Worm (Caenorhabditis elegans): Measurements from ENCODE around the gene F59B10.3.
A peak's percentile ranks its signal among the peaks of the same experiment; 100 is the strongest.

The F59B10.3 gene

ce11 chrII:10480043-10480442 is 30.3 kb upstream of the F59B10.3 start:
- no peak for TF ChIP-seq nhr-85 (tag)
- no peak for TF ChIP-seq zag-1 (tag; optimal IDR thresholded peaks at IDR 0.05)
- no peak for TF ChIP-seq elt-2 (tag; optimal IDR thresholded peaks at IDR 0.05)
- TF ChIP-seq jun-1 (tag; optimal IDR thresholded peaks at IDR 0.05): no peak
- TF ChIP-seq nhr-11 (tag; optimal IDR thresholded peaks at IDR 0.05): no peak
- TF ChIP-seq unc-130 (tag; optimal IDR thresholded peaks at IDR 0.05): no peak
- no peak for TF ChIP-seq hlh-4 (tag; optimal IDR thresholded peaks at IDR 0.05)
- no peak for TF ChIP-seq nhr-47 (tag; optimal IDR thresholded peaks at IDR 0.05)
- TF ChIP-seq hpl-2 (GFP tag; optimal IDR thresholded peaks at IDR 0.05): no peak
- TF ChIP-seq elt-3 (tag; optimal IDR thresholded peaks at IDR 0.05): no peak
- no peak for TF ChIP-seq nhr-71 (tag; optimal IDR thresholded peaks at IDR 0.05)

- TF ChIP-seq nhr-85 (tag): peak; percentile 21
- TF ChIP-seq F16B12.6 (tag; optimal IDR thresholded peaks at IDR 0.05): no peak
- TF ChIP-seq efl-1 (optimal IDR thresholded peaks at IDR 0.05): no peak
- TF ChIP-seq efl-1 (GFP tag; optimal IDR thresholded peaks at IDR 0.05 in 1 of 2): peak in 1 of 2 experiments; percentile 56
Observed at ce11 chrII:10481824-10482556, 28.4 kb upstream of the F59B10.3 start, which contains the start of the genes clec-60 and ZK666.11. Gene clec-60, minus strand, starts transcription at chrII:10481874. Gene ZK666.11, plus strand, starts transcription at chrII:10482522.

ce11 chrII:10482899-10483298 is 27.4 kb upstream of the F59B10.3 start:
- no peak for TF ChIP-seq nhr-85 (tag)
- TF ChIP-seq nhr-77 (tag; optimal IDR thresholded peaks at IDR 0.05): no peak
- no peak for TF ChIP-seq nhr-237 (tag; optimal IDR thresholded peaks at IDR 0.05)
- TF ChIP-seq fos-1 (tag; optimal IDR thresholded peaks at IDR 0.05): no peak
- TF ChIP-seq lsy-2 (tag; optimal IDR thresholded peaks at IDR 0.05): no peak
- TF ChIP-seq nhr-76 (tag; optimal IDR thresholded peaks at IDR 0.05): no peak
- no peak for TF ChIP-seq hlh-4 (tag; optimal IDR thresholded peaks at IDR 0.05)
- no peak for TF ChIP-seq elt-2 (tag; optimal IDR thresholded peaks at IDR 0.05)
- TF ChIP-seq nhr-90 (tag; optimal IDR thresholded peaks at IDR 0.05; ENCODE audit: poor library complexity): no peak
- TF ChIP-seq zag-1 (tag; optimal IDR thresholded peaks at IDR 0.05): no peak
- TF ChIP-seq isw-1 (GFP tag; IDR thresholded peaks at IDR 0.05): no peak

- TF ChIP-seq ceh-90 (tag; optimal IDR thresholded peaks at IDR 0.05) (no peak), F16B12.6 (tag; optimal IDR thresholded peaks at IDR 0.05) (no peak), nhr-71 (tag; optimal IDR thresholded peaks at IDR 0.05) (no peak)
Observed at ce11 chrII:10483860-10484259, 26.5 kb upstream of the F59B10.3 start.

ce11 chrII:10485640-10486039 is 24.7 kb upstream of the F59B10.3 start:
- TF ChIP-seq efl-1 (optimal IDR thresholded peaks at IDR 0.05) (no peak), efl-1 (GFP tag; optimal IDR thresholded peaks at IDR 0.05 in 1 of 2) (peak in 1 of 2 experiments; percentile 86), fkh-4 (tag; optimal IDR thresholded peaks at IDR 0.05; ENCODE audit: borderline replicate concordance) (no peak), ceh-82 (tag; optimal IDR thresholded peaks at IDR 0.05) (no peak), elt-2 (tag; optimal IDR thresholded peaks at IDR 0.05) (peak; percentile 46), hlh-17 (GFP tag; optimal IDR thresholded peaks at IDR 0.05; ENCODE audit: borderline replicate concordance) (no peak), fos-1 (tag; optimal IDR thresholded peaks at IDR 0.05) (no peak), nhr-77 (tag; optimal IDR thresholded peaks at IDR 0.05) (no peak)

ce11 chrII:10486738-10487137 is 23.6 kb upstream of the F59B10.3 start, which contains the start of gene ZK666.15:
Gene ZK666.15, plus strand, starts transcription at chrII:10487038.
- no peak for TF ChIP-seq lin-39 (tag; optimal IDR thresholded peaks at IDR 0.05)
- no peak for TF ChIP-seq fos-1 (tag; optimal IDR thresholded peaks at IDR 0.05)
- TF ChIP-seq unc-98 (GFP tag; IDR thresholded peaks at IDR 0.05): no peak
- TF ChIP-seq xbp-1 (tag; optimal IDR thresholded peaks at IDR 0.05): no peak
- TF ChIP-seq pax-3 (tag; optimal IDR thresholded peaks at IDR 0.05): no peak
